Fruit fly (Drosophila melanogaster): ENCODE results near the gene alpha-Man-IIa.

DNA sequence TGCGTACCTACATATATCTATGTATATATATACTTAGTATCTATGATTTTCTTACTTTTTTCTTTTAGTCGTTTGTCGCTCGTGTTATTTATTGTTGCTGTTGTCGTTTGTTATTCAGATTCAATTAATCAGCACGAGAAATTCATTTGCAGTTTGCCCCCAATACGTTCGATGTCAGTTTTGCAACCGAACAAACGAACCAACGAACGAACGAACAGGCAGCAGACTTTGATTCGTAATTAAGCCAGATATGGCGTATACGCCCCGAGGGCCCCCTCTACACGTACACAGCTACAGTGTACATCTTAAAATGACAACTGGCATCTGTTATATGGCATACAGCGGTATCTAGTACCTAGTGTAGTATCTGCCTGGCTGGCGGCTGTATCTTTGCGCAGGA is 20.9 kb downstream of the alpha-Man-IIa start:
- TF ChIP-seq OdsH (GFP tag; optimal IDR thresholded peaks at IDR 0.05) (no peak), salr (GFP tag; optimal IDR thresholded peaks at IDR 0.05) (no peak), Hr4 (GFP tag; optimal IDR thresholded peaks at IDR 0.05) (no peak), CG4318 (GFP tag; optimal IDR thresholded peaks at IDR 0.05) (no peak), Ets21C (GFP tag; optimal IDR thresholded peaks at IDR 0.05) (no peak), CG6276 (GFP tag; optimal IDR thresholded peaks at IDR 0.05) (no peak), CG6854 (GFP tag; optimal IDR thresholded peaks at IDR 0.05) (no peak)
